Fruit fly (Drosophila melanogaster): ENCODE results near the gene Or83a.

DNA sequence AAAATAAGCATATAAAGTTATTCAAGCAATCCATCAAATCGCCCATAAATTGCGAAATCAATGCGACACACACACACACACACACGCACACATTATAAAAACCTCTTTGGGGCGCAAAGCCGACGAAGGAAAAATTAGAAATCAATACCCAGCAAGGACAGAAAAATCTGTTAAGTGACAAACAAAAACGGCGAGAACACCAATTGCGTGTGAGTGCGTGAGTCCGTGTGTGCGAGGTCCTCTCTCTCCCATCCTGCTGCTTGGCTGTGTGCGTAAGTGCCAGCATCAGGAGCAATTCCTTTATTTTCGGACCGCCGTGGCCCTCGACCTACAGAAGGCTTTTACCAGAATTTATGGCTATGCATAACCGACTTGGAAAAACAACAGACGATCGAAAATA, 13.3 kb upstream of the Or83a start, which contains the start of gene Orco:
- TF ChIP-seq CG34367 (tag; optimal IDR thresholded peaks at IDR 0.05) = no peak
- TF ChIP-seq CG8159 (tag; optimal IDR thresholded peaks at IDR 0.05) = no peak
- TF ChIP-seq CG12605 (GFP tag; IDR thresholded peaks at IDR 0.05) = no peak

Data from whole organism, pupa.